Fruit fly (Drosophila melanogaster): ENCODE measurements around the gene alpha-Man-Ia.

- TF ChIP-seq kay (GFP tag; ENCODE audit: borderline replicate concordance) (no peak), Crg-1 (GFP tag; optimal IDR thresholded peaks at IDR 0.05) (no peak), pad (GFP tag; optimal IDR thresholded peaks at IDR 0.05) (no peak), CG7045 (GFP tag; optimal IDR thresholded peaks at IDR 0.05) (no peak), bab1 (GFP tag; optimal IDR thresholded peaks at IDR 0.05) (no peak), Mnt (GFP tag; optimal IDR thresholded peaks at IDR 0.05) (no peak), Hr96 (GFP tag; optimal IDR thresholded peaks at IDR 0.05) (no peak)
These were observed 5.3 kb downstream of the alpha-Man-Ia start for dm6 chrX:10320425-10320978.
